Worm (Caenorhabditis elegans) whole organism, L2 larva: ENCODE results near the gene sri-39.
A peak's percentile ranks its signal among the peaks of the same experiment; 100 is the strongest.

Experiments used
- C34F6.9 ChIP-seq: fragments of 150-350 bp; optimal IDR thresholded peaks from 2 replicates; lab custom pipeline; 2014; ENCODE audit warnings: missing biosample characterization, missing genetic modification characterization
- F13H6.1 ChIP-seq: sonication (generic microtip); optimal IDR thresholded peaks from 2 replicates; lab custom pipeline; 2016; ENCODE audit warnings: missing genetic modification characterization, missing compliant biosample characterization
- R02D3.7 ChIP-seq: fragments of 150-350 bp; optimal IDR thresholded peaks from 2 replicates; lab custom pipeline; 2014; ENCODE audit warnings: missing biosample characterization, missing genetic modification characterization
- ZK546.5 ChIP-seq: sonication (generic microtip); optimal IDR thresholded peaks from 2 replicates; lab custom pipeline; 2017; ENCODE audit warnings: missing biosample characterization, missing genetic modification characterization
- ama-1 ChIP-seq: fragments of 150-350 bp; optimal IDR thresholded peaks from 2 replicates; lab custom pipeline; 2018; ENCODE audit warnings: inconsistent platforms
- ceh-16 ChIP-seq: fragments of 150-350 bp; optimal IDR thresholded peaks from 2 replicates; lab custom pipeline; 2014; ENCODE audit warnings: missing biosample characterization, missing genetic modification characterization
- ceh-82 ChIP-seq: fragments of 150-350 bp; optimal IDR thresholded peaks from 2 replicates; lab custom pipeline; 2014; ENCODE audit warnings: missing biosample characterization, missing genetic modification characterization
- dmd-4 ChIP-seq: sonication (generic microtip); optimal IDR thresholded peaks from 2 replicates; lab custom pipeline; 2017; ENCODE audit warnings: missing biosample characterization, missing genetic modification characterization
- elt-1 ChIP-seq: fragments of 150-350 bp; optimal IDR thresholded peaks from 2 replicates; lab custom pipeline; 2014; ENCODE audit warnings: missing biosample characterization, missing genetic modification characterization
- elt-3 ChIP-seq: sonication (generic microtip); optimal IDR thresholded peaks from 2 replicates; lab custom pipeline; 2017; ENCODE audit warnings: missing biosample characterization, missing genetic modification characterization
- fos-1 ChIP-seq: fragments of 150-350 bp; optimal IDR thresholded peaks from 2 replicates; lab custom pipeline; 2014; ENCODE audit warnings: missing biosample characterization, missing genetic modification characterization
- gmeb-1 ChIP-seq: fragments of 150-350 bp; optimal IDR thresholded peaks from 2 replicates; lab custom pipeline; 2014; ENCODE audit warnings: missing biosample characterization, missing genetic modification characterization
- lin-11 ChIP-seq: fragments of 150-350 bp; sonication (generic microtip); optimal IDR thresholded peaks from 2 replicates; lab custom pipeline; 2014; ENCODE audit warnings: missing biosample characterization, missing genetic modification characterization, inconsistent platforms, mixed read lengths
- lin-13 ChIP-seq: fragments of 150-350 bp; optimal IDR thresholded peaks from 2 replicates; lab custom pipeline; 2014; ENCODE audit warnings: missing biosample characterization, missing genetic modification reagents, missing genetic modification characterization
- lsy-2 ChIP-seq, 2 experiments: fragments of 150-350 bp in 1 of 2; sonication (generic microtip) in 1 of 2; optimal IDR thresholded peaks; 2 replicates each; lab custom pipeline; 2014 to 2017; ENCODE audit warnings: missing biosample characterization in 2 of 2, missing genetic modification characterization in 2 of 2
- mab-5 ChIP-seq: fragments of 150-350 bp; optimal IDR thresholded peaks from 2 replicates; lab custom pipeline; 2014; ENCODE audit warnings: missing biosample characterization, missing genetic modification characterization
- mbf-1 ChIP-seq: sonication (generic microtip); optimal IDR thresholded peaks from 2 replicates; lab custom pipeline; 2017; ENCODE audit warnings: missing biosample characterization, missing genetic modification characterization
- mdl-1 ChIP-seq, 2 experiments: fragments of 150-350 bp in 1 of 2; sonication (generic microtip) in 1 of 2; optimal IDR thresholded peaks; 2 replicates each; lab custom pipeline; 2017; ENCODE audit warnings: missing biosample characterization in 2 of 2, missing genetic modification characterization in 2 of 2
- nhr-11 ChIP-seq: fragments of 150-350 bp; optimal IDR thresholded peaks from 2 replicates; lab custom pipeline; 2014; ENCODE audit warnings: missing biosample characterization, missing genetic modification characterization
- nhr-12 ChIP-seq: fragments of 150-350 bp; optimal IDR thresholded peaks from 2 replicates; lab custom pipeline; 2014; ENCODE audit warnings: missing biosample characterization, missing genetic modification characterization
- nhr-237 ChIP-seq: fragments of 150-350 bp; optimal IDR thresholded peaks from 2 replicates; lab custom pipeline; 2014; ENCODE audit warnings: missing biosample characterization, missing genetic modification characterization
- nhr-77 ChIP-seq: fragments of 150-350 bp; optimal IDR thresholded peaks from 2 replicates; lab custom pipeline; 2014; ENCODE audit warnings: missing biosample characterization, missing genetic modification characterization
- sma-3 ChIP-seq: sonication (generic microtip); optimal IDR thresholded peaks from 2 replicates; lab custom pipeline; 2016; ENCODE audit warnings: missing genetic modification reagents, missing genetic modification characterization, missing compliant biosample characterization
- sma-9 ChIP-seq, 2 experiments: fragments of 150-350 bp in 1 of 2; sonication (generic microtip) in 1 of 2; optimal IDR thresholded peaks; 2 replicates each; lab custom pipeline; 2014 to 2016; ENCODE audit warnings: missing genetic modification characterization in 2 of 2, mild to moderate bottlenecking in 1 of 2, missing biosample characterization in 1 of 2, missing compliant biosample characterization in 1 of 2, missing genetic modification reagents in 1 of 2, moderate library complexity in 1 of 2
- unc-39 ChIP-seq: fragments of 150-350 bp; optimal IDR thresholded peaks from 2 replicates; lab custom pipeline; 2014; ENCODE audit warnings: missing biosample characterization, missing genetic modification characterization
- unc-55 ChIP-seq: fragments of 150-350 bp; sonication (generic microtip); optimal IDR thresholded peaks from 3 replicates; lab custom pipeline; 2014; ENCODE audit warnings: missing biosample characterization, missing genetic modification reagents, missing genetic modification characterization
- unc-62 ChIP-seq: fragments of 150-350 bp; optimal IDR thresholded peaks from 2 replicates; lab custom pipeline; 2014; ENCODE audit warnings: missing biosample characterization, missing genetic modification reagents, missing genetic modification characterization
- ztf-1 ChIP-seq: fragments of 200-800 bp; sonication (Bioruptor generic); conservative IDR thresholded peaks from 2 replicates; pipeline ENCODE4 v1.3.6; 2022; ENCODE audit warnings: missing genetic modification characterization, missing compliant biosample characterization

Gene sri-39

DNA sequence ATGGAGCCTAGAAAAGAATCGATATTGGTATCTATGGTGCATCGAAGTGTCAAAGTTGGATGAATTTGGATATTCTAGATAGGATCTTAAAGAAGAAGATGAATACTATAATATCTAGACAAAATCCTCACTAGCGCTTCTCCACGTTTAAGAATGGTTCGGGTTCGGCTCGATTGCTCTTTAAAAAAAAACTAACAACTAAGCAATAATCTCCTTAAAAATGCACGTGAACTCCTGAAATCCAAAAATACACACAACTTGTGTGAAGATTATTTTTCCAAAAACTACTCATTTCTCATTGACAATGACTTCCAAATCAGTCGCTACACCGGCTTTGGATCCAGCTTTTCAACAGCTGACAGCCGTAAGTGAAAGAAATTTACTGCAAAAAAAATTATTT lies 43.9 kb downstream of the sri-39 start, which contains the start of gene D2062.1:
D2062.1 (plus strand) TSS at position 301 of the 400 bp plus-strand sequence.
- TF ChIP-seq elt-3 (tag; lab: Kevin White, UChicago), result no peak
- TF ChIP-seq lin-11 (tag; lab: Kevin White, UChicago), result no peak
- no peak for TF ChIP-seq mab-5 (tag; lab: Kevin White, UChicago)
- no peak for TF ChIP-seq nhr-12 (tag; lab: Kevin White, UChicago)
- TF ChIP-seq mdl-1 (tag; optimal IDR thresholded peaks at IDR 0.05; lab: Kevin White, UChicago), result no peak
- TF ChIP-seq ceh-16 (tag; lab: Kevin White, UChicago), result no peak
- TF ChIP-seq nhr-11 (tag; lab: Kevin White, UChicago), result no peak
- TF ChIP-seq nhr-77 (tag; lab: Kevin White, UChicago), result no peak
- TF ChIP-seq ceh-82 (tag; lab: Kevin White, UChicago), result no peak
- TF ChIP-seq sma-3 (GFP tag; lab: Kevin White, UChicago), result no peak
- no peak for TF ChIP-seq nhr-237 (tag; lab: Kevin White, UChicago)
- no peak for TF ChIP-seq mbf-1 (tag; lab: Kevin White, UChicago)
- TF ChIP-seq F13H6.1 (tag; lab: Kevin White, UChicago), result no peak
- TF ChIP-seq unc-62 (GFP tag; lab: Kevin White, UChicago), result no peak
- TF ChIP-seq ZK546.5 (tag; lab: Kevin White, UChicago), result no peak
- TF ChIP-seq lsy-2 (tag; optimal IDR thresholded peaks at IDR 0.05; lab: Kevin White, UChicago), result no peak
- no peak for TF ChIP-seq unc-39 (tag; lab: Kevin White, UChicago)
- TF ChIP-seq R02D3.7 (tag; lab: Kevin White, UChicago), result no peak

DNA sequence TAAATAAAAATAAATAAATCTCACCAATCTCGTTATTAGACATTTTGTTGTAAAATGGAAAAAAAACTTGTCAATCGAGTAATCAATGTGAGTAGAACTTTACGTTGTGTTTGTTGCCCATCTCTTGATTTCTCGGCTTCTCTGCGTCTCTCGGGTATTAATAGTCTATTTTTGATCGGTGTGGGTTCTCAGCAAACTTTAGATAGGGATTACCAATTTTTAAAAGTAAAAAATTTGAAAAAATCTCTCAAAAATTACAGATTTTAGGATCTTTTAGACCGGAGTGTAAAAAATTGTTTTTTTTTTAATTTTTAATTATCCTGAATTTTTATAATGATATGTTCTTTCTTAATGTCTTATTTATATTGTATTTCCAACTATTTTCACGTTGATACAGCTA lies 50.1 kb downstream of the sri-39 start, which contains the start of gene F22E5.21:
F22E5.21 (minus strand) TSS at position 101 of the 400 bp plus-strand sequence.
- no peak for TF ChIP-seq ceh-16 (tag; lab: Kevin White, UChicago)
- TF ChIP-seq fos-1 (tag; lab: Kevin White, UChicago), result no peak
- TF ChIP-seq sma-3 (GFP tag; lab: Kevin White, UChicago), result no peak
- TF ChIP-seq ama-1 (lab: Kevin White, UChicago), result no peak
- no peak for TF ChIP-seq sma-9 (GFP tag; optimal IDR thresholded peaks at IDR 0.05; lab: Kevin White, UChicago)
- no peak for TF ChIP-seq sma-9 (tag; optimal IDR thresholded peaks at IDR 0.05; lab: Kevin White, UChicago)
- TF ChIP-seq F13H6.1 (tag; lab: Kevin White, UChicago), result no peak
- no peak for TF ChIP-seq R02D3.7 (tag; lab: Kevin White, UChicago)
- no peak for TF ChIP-seq ceh-82 (tag; lab: Kevin White, UChicago)
- no peak for TF ChIP-seq unc-55
- TF ChIP-seq elt-1 (tag; lab: Kevin White, UChicago), result no peak
- TF ChIP-seq, all 48 proteins: peak for 0

DNA sequence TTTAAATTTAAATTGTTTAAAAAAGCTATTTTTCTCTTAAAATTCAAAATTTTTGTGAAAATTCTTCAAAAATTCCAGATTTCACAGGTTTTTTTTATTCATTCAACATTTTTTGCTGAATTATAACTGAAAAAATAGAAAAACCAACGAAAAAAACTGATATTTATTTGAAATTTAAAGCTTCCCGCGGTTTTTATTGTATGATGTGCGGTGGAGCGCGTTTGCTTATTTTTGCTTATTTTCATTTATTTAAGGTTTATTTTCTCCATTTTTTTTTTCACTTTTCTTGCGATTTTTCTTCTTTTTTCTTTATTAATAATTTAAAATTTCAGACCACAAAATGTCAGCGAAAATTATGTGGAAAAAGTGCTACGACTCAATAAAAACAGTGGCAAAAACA lies 50.8 kb downstream of the sri-39 start, which contains the start of gene F22E5.9:
F22E5.9 (plus strand) TSS at position 327 of the 400 bp plus-strand sequence.
- TF ChIP-seq ztf-1 (GFP tag; lab: Robert Waterston, UW) (no peak), lin-13 (GFP tag; lab: Kevin White, UChicago) (no peak), R02D3.7 (tag; lab: Kevin White, UChicago) (no peak), C34F6.9 (peak; percentile 26), unc-39 (tag; lab: Kevin White, UChicago) (no peak), dmd-4 (tag; lab: Kevin White, UChicago) (no peak), unc-55 (peak; percentile 61), gmeb-1 (tag; lab: Kevin White, UChicago) (peak; percentile 91)
